Fruit fly (Drosophila melanogaster): ENCODE measurements around the gene CG10077.

The CG10077 gene

DNA sequence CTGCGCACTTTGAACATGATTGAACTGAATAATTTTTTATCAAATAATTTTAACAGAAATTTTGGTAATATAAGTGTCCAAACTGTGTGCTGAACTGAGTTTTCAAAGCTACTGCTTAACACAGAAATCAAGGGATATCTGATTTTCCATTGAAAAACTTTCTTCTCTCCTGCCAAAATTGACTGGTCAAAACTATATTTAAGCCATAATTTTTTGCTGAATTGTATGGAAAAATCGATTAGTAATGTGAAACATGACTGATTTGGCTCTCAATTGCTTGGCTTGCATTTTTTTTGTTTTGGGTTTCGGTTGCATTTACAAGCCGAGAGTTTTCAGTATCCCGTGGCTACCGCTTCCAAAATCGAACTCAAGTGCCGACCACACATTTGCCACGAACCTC is 28.8 kb upstream of the CG10077 start, which contains the start of the genes CG32388 and CG43439:
CG32388 (minus strand) TSS at position 101 of the 400 bp plus-strand sequence.
CG43439 (minus strand) TSS at position 101 of the 400 bp plus-strand sequence.
- no peak for TF ChIP-seq h (optimal IDR thresholded peaks at IDR 0.05)
- no peak for TF ChIP-seq psq (optimal IDR thresholded peaks at IDR 0.05)
- no peak for TF ChIP-seq Myc (optimal IDR thresholded peaks at IDR 0.05)
- no peak for TF ChIP-seq ttk (optimal IDR thresholded peaks at IDR 0.05)
- TF ChIP-seq insv (optimal IDR thresholded peaks at IDR 0.05): no peak
- TF ChIP-seq Sin3A (optimal IDR thresholded peaks at IDR 0.05): no peak

- no peak for TF ChIP-seq insv (optimal IDR thresholded peaks at IDR 0.05)
- TF ChIP-seq psq (optimal IDR thresholded peaks at IDR 0.05): no peak
- TF ChIP-seq Myc (optimal IDR thresholded peaks at IDR 0.05): no peak
- TF ChIP-seq Sin3A (optimal IDR thresholded peaks at IDR 0.05): no peak
- TF ChIP-seq ttk (optimal IDR thresholded peaks at IDR 0.05): no peak
- no peak for TF ChIP-seq h (optimal IDR thresholded peaks at IDR 0.05)
These were observed 26.1 kb upstream of the CG10077 start for dm6 chr3L:6981823-6982222.

dm6 chr3L:6981109-6981741 is 25.5 kb upstream of the CG10077 start:
- no peak for TF ChIP-seq ttk (optimal IDR thresholded peaks at IDR 0.05)
- TF ChIP-seq Myc (optimal IDR thresholded peaks at IDR 0.05): no peak
- no peak for TF ChIP-seq Sin3A (optimal IDR thresholded peaks at IDR 0.05)
- TF ChIP-seq psq (optimal IDR thresholded peaks at IDR 0.05): no peak
- TF ChIP-seq insv (optimal IDR thresholded peaks at IDR 0.05): no peak
- no peak for TF ChIP-seq h (optimal IDR thresholded peaks at IDR 0.05)

dm6 chr3L:6980553-6980952 is 24.8 kb upstream of the CG10077 start:
- TF ChIP-seq Sin3A (optimal IDR thresholded peaks at IDR 0.05): no peak
- TF ChIP-seq ttk (optimal IDR thresholded peaks at IDR 0.05): no peak
- TF ChIP-seq insv (optimal IDR thresholded peaks at IDR 0.05): no peak

DNA sequence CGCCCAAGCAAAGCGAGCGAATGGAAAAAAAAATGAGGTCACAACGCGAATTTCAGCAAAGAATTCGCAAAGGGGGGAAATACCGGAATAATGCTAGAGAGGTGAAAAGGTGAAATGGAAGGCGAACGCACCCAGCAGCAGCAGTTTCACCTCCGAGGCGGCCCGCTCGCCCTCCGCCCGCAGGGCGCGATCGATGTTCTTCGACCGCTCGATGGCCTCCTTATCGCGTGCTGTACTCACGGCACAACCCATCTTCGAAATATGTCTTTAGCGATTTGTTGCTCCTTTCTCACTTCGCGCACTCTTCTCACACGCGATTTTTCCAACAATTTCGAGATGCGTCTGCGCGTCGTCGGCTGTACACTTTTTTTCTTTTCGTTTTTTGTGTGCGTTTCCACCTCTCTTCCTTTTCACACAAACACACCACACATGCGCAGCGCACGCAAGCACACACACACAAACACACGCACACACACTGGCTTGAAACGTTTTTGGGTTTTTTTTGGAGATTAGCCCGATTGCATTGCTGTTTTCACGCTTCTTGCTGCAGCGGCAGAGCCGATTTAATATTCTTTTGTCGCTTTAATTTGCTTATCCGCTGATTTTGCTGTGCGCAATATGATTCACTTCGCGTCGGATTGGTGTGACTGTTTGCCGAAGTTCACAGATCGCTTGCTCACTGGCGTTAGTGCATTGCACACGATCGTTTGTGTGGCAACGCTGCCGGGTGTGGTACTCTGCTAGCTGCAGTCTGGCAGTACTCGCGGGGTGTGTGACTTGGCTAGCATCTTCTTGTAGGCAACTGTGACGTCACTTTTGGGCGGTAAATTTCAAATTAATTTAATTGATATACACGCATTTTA is 23.9 kb upstream of the CG10077 start, which contains the start of gene Galphai:
Galphai (minus strand) TSS at position 658 of the 863 bp plus-strand sequence.
- TF ChIP-seq insv (optimal IDR thresholded peaks at IDR 0.05) (no peak), Sin3A (optimal IDR thresholded peaks at IDR 0.05) (no peak), psq (optimal IDR thresholded peaks at IDR 0.05) (no peak), h (optimal IDR thresholded peaks at IDR 0.05) (no peak), ttk (optimal IDR thresholded peaks at IDR 0.05) (no peak), Myc (optimal IDR thresholded peaks at IDR 0.05) (no peak)

dm6 chr3L:6978757-6979386 is 23.2 kb upstream of the CG10077 start:
- TF ChIP-seq Sin3A (optimal IDR thresholded peaks at IDR 0.05): no peak
- TF ChIP-seq insv (optimal IDR thresholded peaks at IDR 0.05): no peak
- no peak for TF ChIP-seq ttk (optimal IDR thresholded peaks at IDR 0.05)
- no peak for TF ChIP-seq psq (optimal IDR thresholded peaks at IDR 0.05)
- TF ChIP-seq h (optimal IDR thresholded peaks at IDR 0.05): no peak
- TF ChIP-seq Myc (optimal IDR thresholded peaks at IDR 0.05): no peak

DNA sequence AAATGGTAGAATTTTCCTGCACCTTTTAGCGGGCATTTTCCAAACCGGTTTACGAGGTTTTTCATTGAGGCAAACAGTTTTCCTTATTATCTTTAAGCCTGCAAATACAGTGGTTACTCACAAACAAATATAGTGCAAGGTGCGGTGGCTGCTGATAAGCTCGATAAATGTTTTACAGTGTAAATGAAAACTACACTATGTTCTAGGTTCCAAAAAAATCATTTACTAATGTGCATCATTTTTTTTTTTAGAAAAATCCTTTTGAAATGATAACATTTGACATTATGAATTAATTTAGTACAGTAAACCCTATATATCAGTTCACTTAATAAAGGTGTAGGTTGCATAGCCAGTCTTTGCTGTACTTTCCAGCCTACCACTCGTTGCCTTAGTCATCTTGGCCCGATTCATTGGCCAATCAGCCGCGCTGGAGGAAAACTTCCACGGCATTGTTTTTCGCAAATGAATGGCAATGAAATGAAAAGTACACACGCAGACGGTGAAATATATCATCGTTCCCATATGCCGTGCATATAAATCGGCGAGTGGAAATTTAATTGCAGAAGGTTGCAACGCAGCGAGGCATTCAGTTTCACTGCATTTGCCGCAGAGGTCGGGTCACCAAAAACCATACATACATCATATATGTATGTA is 22.5 kb upstream of the CG10077 start:
- TF ChIP-seq insv (optimal IDR thresholded peaks at IDR 0.05): no peak
- TF ChIP-seq Myc (optimal IDR thresholded peaks at IDR 0.05): no peak
- no peak for TF ChIP-seq psq (optimal IDR thresholded peaks at IDR 0.05)
- no peak for TF ChIP-seq ttk (optimal IDR thresholded peaks at IDR 0.05)
- no peak for TF ChIP-seq h (optimal IDR thresholded peaks at IDR 0.05)
- no peak for TF ChIP-seq Sin3A (optimal IDR thresholded peaks at IDR 0.05)

DNA sequence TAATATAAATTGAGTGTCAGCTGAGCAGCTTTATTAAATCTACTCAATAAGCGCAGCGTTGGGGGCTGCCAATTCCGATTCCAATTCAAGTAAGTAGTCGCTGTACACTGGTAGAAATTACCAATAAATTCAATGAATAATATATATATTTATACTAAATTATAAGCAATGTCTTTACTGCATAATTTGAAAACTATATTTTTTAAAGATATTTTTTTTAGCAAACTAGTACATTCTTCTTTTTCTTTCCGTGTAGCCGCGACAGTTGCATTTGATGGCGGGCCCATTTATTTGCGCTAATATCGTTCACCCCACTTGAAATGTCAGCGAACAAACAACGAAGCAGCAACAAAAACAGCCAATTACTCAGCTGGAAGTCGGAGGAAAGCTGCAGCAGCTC is 21.7 kb upstream of the CG10077 start:
- no peak for TF ChIP-seq psq (optimal IDR thresholded peaks at IDR 0.05)
- no peak for TF ChIP-seq Sin3A (optimal IDR thresholded peaks at IDR 0.05)
- no peak for TF ChIP-seq h (optimal IDR thresholded peaks at IDR 0.05)
- TF ChIP-seq ttk (optimal IDR thresholded peaks at IDR 0.05): no peak
- TF ChIP-seq Myc (optimal IDR thresholded peaks at IDR 0.05): no peak
- no peak for TF ChIP-seq insv (optimal IDR thresholded peaks at IDR 0.05)

- TF ChIP-seq insv (optimal IDR thresholded peaks at IDR 0.05): no peak
- no peak for TF ChIP-seq Myc (optimal IDR thresholded peaks at IDR 0.05)
- TF ChIP-seq h (optimal IDR thresholded peaks at IDR 0.05): no peak
- no peak for TF ChIP-seq psq (optimal IDR thresholded peaks at IDR 0.05)
- TF ChIP-seq ttk (optimal IDR thresholded peaks at IDR 0.05): no peak
- no peak for TF ChIP-seq Sin3A (optimal IDR thresholded peaks at IDR 0.05)
These were observed 21.0 kb upstream of the CG10077 start for dm6 chr3L:6976601-6977140.

- TF ChIP-seq insv (optimal IDR thresholded peaks at IDR 0.05) (no peak), psq (optimal IDR thresholded peaks at IDR 0.05) (no peak)
These were observed 20.2 kb upstream of the CG10077 start for dm6 chr3L:6975875-6976274.

DNA sequence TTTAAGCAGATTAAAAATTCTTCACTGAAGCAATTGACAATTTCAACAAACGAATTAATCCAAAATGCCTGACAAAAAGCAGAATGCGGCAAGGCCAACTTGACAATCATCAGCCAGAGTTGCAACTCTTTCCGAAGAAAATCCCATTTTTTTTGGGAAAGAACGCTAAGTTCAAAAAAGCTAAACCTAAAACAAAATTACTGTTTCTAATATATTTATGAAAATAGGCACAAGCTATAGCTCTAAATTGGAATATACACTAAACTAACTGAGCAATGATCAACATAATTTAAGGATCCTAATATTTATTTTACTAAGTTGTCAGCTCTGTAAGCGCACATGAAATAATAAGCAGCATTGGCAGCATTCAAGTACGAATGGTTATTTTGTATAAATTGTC is 16.7 kb upstream of the CG10077 start, which contains the start of gene CG10063:
CG10063 (minus strand) TSS at position 101 of the 400 bp plus-strand sequence.
- TF ChIP-seq Sin3A (optimal IDR thresholded peaks at IDR 0.05): no peak
- no peak for TF ChIP-seq ttk (optimal IDR thresholded peaks at IDR 0.05)
- TF ChIP-seq h (optimal IDR thresholded peaks at IDR 0.05): no peak
- TF ChIP-seq psq (optimal IDR thresholded peaks at IDR 0.05): no peak
- no peak for TF ChIP-seq insv (optimal IDR thresholded peaks at IDR 0.05)
- no peak for TF ChIP-seq Myc (optimal IDR thresholded peaks at IDR 0.05)
